6 fruit fly cellular contexts compared by ENCODE assay signal in genomic region chr2L:5237175-5237753, dm6.
TF ChIP-seq lines count a peak whose summit lies in the region.

No protein-coding gene starts in this region.

- TF ChIP-seq CTCF in whole organism, embryonic (GFP tag; optimal IDR thresholded peaks at IDR 0.05; lab: Kevin White, UChicago), result no peak

TF ChIP-seq in whole organism, 6 proteins besides CTCF, POLR2A, EP300 and RAD21:
- no peak for TF ChIP-seq EcR (GFP tag; optimal IDR thresholded peaks at IDR 0.05; lab: Kevin White, UChicago)
- TF ChIP-seq CG8478 (optimal IDR thresholded peaks at IDR 0.05; lab: Kevin White, UChicago), result no peak
- peak; percentile 99 for TF ChIP-seq Dll (optimal IDR thresholded peaks at IDR 0.05; lab: Kevin White, UChicago)

TF ChIP-seq in whole organism, adult, 20 proteins besides CTCF, POLR2A, EP300 and RAD21:
- peak; percentile 31 for TF ChIP-seq Mnt (GFP tag; optimal IDR thresholded peaks at IDR 0.05; lab: Kevin White, UChicago)
- no peak for TF ChIP-seq ovo (GFP tag; optimal IDR thresholded peaks at IDR 0.05; lab: Kevin White, UChicago)
- peak; percentile 92 for TF ChIP-seq tj (GFP tag; optimal IDR thresholded peaks at IDR 0.05; lab: Kevin White, UChicago)
- TF ChIP-seq CG7101 (tag; optimal IDR thresholded peaks at IDR 0.05; lab: Kevin White, UChicago), result peak; percentile 20
- TF ChIP-seq CG33017 (tag; optimal IDR thresholded peaks at IDR 0.05; lab: Kevin White, UChicago), result peak; percentile 8

TF ChIP-seq in whole organism, embryonic, 481 proteins besides CTCF, POLR2A, EP300 and RAD21 (continues in another document):
- TF ChIP-seq dmrt11E (tag; optimal IDR thresholded peaks at IDR 0.05; lab: Kevin White, UChicago), result no peak
- no peak; the same call in 2 of the 3 replicates for TF ChIP-seq C15 (GFP tag; IDR thresholded peaks at IDR 0.05; lab: Robert Waterston, UW)
- no peak for TF ChIP-seq CG7271 (tag; optimal IDR thresholded peaks at IDR 0.05; lab: Kevin White, UChicago)
- TF ChIP-seq zen (tag; optimal IDR thresholded peaks at IDR 0.05; lab: Kevin White, UChicago), result peak; percentile 5
- no peak; the same call in 2 of the 3 replicates for TF ChIP-seq row (GFP tag; IDR thresholded peaks at IDR 0.05; lab: Robert Waterston, UW)
- no peak for TF ChIP-seq slou (GFP tag; optimal IDR thresholded peaks at IDR 0.05; lab: Kevin White, UChicago)
- no peak for TF ChIP-seq fd3F (GFP tag; optimal IDR thresholded peaks at IDR 0.05; lab: Kevin White, UChicago)
- no peak for TF ChIP-seq CG10462 (GFP tag; optimal IDR thresholded peaks at IDR 0.05; lab: Kevin White, UChicago)
- no peak for TF ChIP-seq D19A (tag; optimal IDR thresholded peaks at IDR 0.05; lab: Kevin White, UChicago)
- no peak for TF ChIP-seq Ada2b (GFP tag; IDR thresholded peaks at IDR 0.05; lab: Robert Waterston, UW)
- TF ChIP-seq chinmo (GFP tag; IDR thresholded peaks at IDR 0.05; lab: Robert Waterston, UW; ENCODE audit: partially characterized antibody), result peak; percentile 80; the same call in 2 of the 4 replicates
- TF ChIP-seq sr (GFP tag; IDR thresholded peaks at IDR 0.05; lab: Robert Waterston, UW), result no peak
- TF ChIP-seq Lim3 (GFP tag; IDR thresholded peaks at IDR 0.05; lab: Robert Waterston, UW), result no peak
- TF ChIP-seq NfI (GFP tag; optimal IDR thresholded peaks at IDR 0.05; lab: Kevin White, UChicago), result no peak
- TF ChIP-seq CG34422 (GFP tag; IDR thresholded peaks at IDR 0.05; lab: Robert Waterston, UW), result peak; percentile 36; the same call in 1 of the 3 replicates
- TF ChIP-seq ato (GFP tag; IDR thresholded peaks at IDR 0.05; lab: Robert Waterston, UW; ENCODE audit: partially characterized antibody), result no peak; the same call in 1 of the 2 replicates
- no peak for TF ChIP-seq sug (tag; optimal IDR thresholded peaks at IDR 0.05; lab: Kevin White, UChicago)
- peak; percentile 69 for TF ChIP-seq sna (GFP tag; IDR thresholded peaks at IDR 0.05; lab: Robert Waterston, UW; ENCODE audit: partially characterized antibody)
- no peak for TF ChIP-seq CG6175 (GFP tag; IDR thresholded peaks at IDR 0.05; lab: Robert Waterston, UW)
- TF ChIP-seq CG10147 (GFP tag; optimal IDR thresholded peaks at IDR 0.05; lab: Kevin White, UChicago), result no peak

TF ChIP-seq in whole organism, prepupa, 60 proteins besides CTCF, POLR2A, EP300 and RAD21 (continues in another document):
- peak; percentile 7 for TF ChIP-seq CG6276 (GFP tag; optimal IDR thresholded peaks at IDR 0.05; lab: Kevin White, UChicago)
- peak; percentile 12 for TF ChIP-seq CG8319 (GFP tag; optimal IDR thresholded peaks at IDR 0.05; lab: Kevin White, UChicago)
- TF ChIP-seq Sox102F (GFP tag; optimal IDR thresholded peaks at IDR 0.05; lab: Kevin White, UChicago), result peak; percentile 77
- TF ChIP-seq eg (GFP tag; IDR thresholded peaks at IDR 0.05; lab: Robert Waterston, UW), result peak; percentile 72; the same call in 2 of the 3 replicates
- peak; percentile 14 for TF ChIP-seq CG8632 (GFP tag; optimal IDR thresholded peaks at IDR 0.05; lab: Kevin White, UChicago)
- TF ChIP-seq Eip78C (GFP tag; lab: Kevin White, UChicago), result peak; percentile 53
- peak in 1 of 2 experiments; percentile 29 for TF ChIP-seq salr (GFP tag; optimal IDR thresholded peaks at IDR 0.05; lab: Kevin White, UChicago)
- no peak for TF ChIP-seq CG31627 (GFP tag; optimal IDR thresholded peaks at IDR 0.05; lab: Kevin White, UChicago)
- peak; percentile 74 for TF ChIP-seq CG6854 (GFP tag; optimal IDR thresholded peaks at IDR 0.05; lab: Kevin White, UChicago)
- peak; percentile 8 for TF ChIP-seq fkh (GFP tag; optimal IDR thresholded peaks at IDR 0.05; lab: Kevin White, UChicago)
- TF ChIP-seq ss (GFP tag; optimal IDR thresholded peaks at IDR 0.05; lab: Kevin White, UChicago), result peak; percentile 64 to 95
- TF ChIP-seq CG16779 (tag; optimal IDR thresholded peaks at IDR 0.05; lab: Kevin White, UChicago), result peak; percentile 50
- TF ChIP-seq CG6163 (GFP tag; IDR thresholded peaks at IDR 0.05; lab: Robert Waterston, UW), result peak; percentile 30; the same call in 1 of the 3 replicates
- TF ChIP-seq CG9139 (GFP tag; optimal IDR thresholded peaks at IDR 0.05; lab: Kevin White, UChicago), result peak; percentile 30
- TF ChIP-seq Hr38 (GFP tag; optimal IDR thresholded peaks at IDR 0.05; lab: Kevin White, UChicago), result no peak
- TF ChIP-seq CG32006 (GFP tag; optimal IDR thresholded peaks at IDR 0.05; lab: Kevin White, UChicago), result no peak
- TF ChIP-seq topi (GFP tag; optimal IDR thresholded peaks at IDR 0.05; lab: Kevin White, UChicago), result peak; percentile 39
- TF ChIP-seq CG8119 (GFP tag; IDR thresholded peaks at IDR 0.05; lab: Robert Waterston, UW), result peak; percentile 54; the same call in 2 of the 3 replicates
- TF ChIP-seq svp (GFP tag; lab: Kevin White, UChicago), result peak; percentile 52
- peak; percentile 65; the same call in 1 of the 2 replicates for TF ChIP-seq CG15336 (GFP tag; IDR thresholded peaks at IDR 0.05; lab: Robert Waterston, UW)
- TF ChIP-seq vri (GFP tag; optimal IDR thresholded peaks at IDR 0.05; lab: Kevin White, UChicago), result peak; percentile 72

TF ChIP-seq in whole organism, pupa, 21 proteins besides CTCF, POLR2A, EP300 and RAD21:
- no peak for TF ChIP-seq CG8301 (tag; optimal IDR thresholded peaks at IDR 0.05; lab: Kevin White, UChicago)
- peak; percentile 21 for TF ChIP-seq CG15710 (tag; optimal IDR thresholded peaks at IDR 0.05; lab: Kevin White, UChicago)
- TF ChIP-seq CG32121 (GFP tag; IDR thresholded peaks at IDR 0.05; lab: Robert Waterston, UW), result peak; percentile 51; the same call in 1 of the 2 replicates
- no peak for TF ChIP-seq CG9948 (tag; optimal IDR thresholded peaks at IDR 0.05; lab: Kevin White, UChicago)
- no peak for TF ChIP-seq rn (GFP tag; IDR thresholded peaks at IDR 0.05; lab: Robert Waterston, UW)
- TF ChIP-seq Pif1B (GFP tag; optimal IDR thresholded peaks at IDR 0.05; lab: Kevin White, UChicago), result peak; percentile 50
- TF ChIP-seq Pif1A (GFP tag; optimal IDR thresholded peaks at IDR 0.05; lab: Kevin White, UChicago), result peak; percentile 62
- peak; percentile 61 for TF ChIP-seq EcR (GFP tag; optimal IDR thresholded peaks at IDR 0.05; lab: Kevin White, UChicago)
- TF ChIP-seq Snoo (tag; optimal IDR thresholded peaks at IDR 0.05; lab: Kevin White, UChicago), result peak; percentile 34
- no peak for TF ChIP-seq D1 (tag; optimal IDR thresholded peaks at IDR 0.05; lab: Kevin White, UChicago)
- TF ChIP-seq CG8159 (tag; optimal IDR thresholded peaks at IDR 0.05; lab: Kevin White, UChicago), result peak; percentile 39
- peak; percentile 25 for TF ChIP-seq CG14655 (GFP tag; optimal IDR thresholded peaks at IDR 0.05; lab: Kevin White, UChicago)
- peak; percentile 38 for TF ChIP-seq gl (tag; optimal IDR thresholded peaks at IDR 0.05; lab: Kevin White, UChicago)
- peak; percentile 55 for TF ChIP-seq fd96Ca (GFP tag; IDR thresholded peaks at IDR 0.05; lab: Robert Waterston, UW)
- TF ChIP-seq CG12605 (GFP tag; IDR thresholded peaks at IDR 0.05; lab: Robert Waterston, UW), result peak; percentile 86
- peak; percentile 9 for TF ChIP-seq CG13204 (GFP tag; optimal IDR thresholded peaks at IDR 0.05; lab: Kevin White, UChicago)
- peak; percentile 66 for TF ChIP-seq Ets98B (GFP tag; IDR thresholded peaks at IDR 0.05; lab: Robert Waterston, UW)

TF ChIP-seq in whole organism, wandering third instar larva, 38 proteins besides CTCF, POLR2A, EP300 and RAD21:
- TF ChIP-seq Rel (GFP tag; optimal IDR thresholded peaks at IDR 0.05; lab: Kevin White, UChicago) (peak; percentile 87), Rel (tag; optimal IDR thresholded peaks at IDR 0.05; lab: Kevin White, UChicago) (peak; percentile 22), tai (GFP tag; optimal IDR thresholded peaks at IDR 0.05; lab: Kevin White, UChicago) (peak; percentile 14), sv (GFP tag; optimal IDR thresholded peaks at IDR 0.05; lab: Kevin White, UChicago) (no peak), dl (GFP tag; optimal IDR thresholded peaks at IDR 0.05; lab: Kevin White, UChicago; ENCODE audit: insufficient read depth in 1 of 2, partially characterized antibody in 2 of 2) (peak; percentile 97 to 99), Hr83 (GFP tag; optimal IDR thresholded peaks at IDR 0.05; lab: Kevin White, UChicago; ENCODE audit: poor library complexity, severe bottlenecking) (peak; percentile 87), pan (optimal IDR thresholded peaks at IDR 0.05; lab: Kevin White, UChicago) (no peak), dsf (GFP tag; optimal IDR thresholded peaks at IDR 0.05; lab: Kevin White, UChicago; ENCODE audit: borderline replicate concordance) (no peak), brk (GFP tag; optimal IDR thresholded peaks at IDR 0.05; lab: Kevin White, UChicago) (peak; percentile 67), CG32264 (GFP tag; optimal IDR thresholded peaks at IDR 0.05; lab: Kevin White, UChicago) (peak; percentile 23), CG9705 (GFP tag; optimal IDR thresholded peaks at IDR 0.05; lab: Kevin White, UChicago) (no peak), CrebA (GFP tag; optimal IDR thresholded peaks at IDR 0.05; lab: Kevin White, UChicago; ENCODE audit: borderline replicate concordance) (peak; percentile 70), rgr (GFP tag; optimal IDR thresholded peaks at IDR 0.05; lab: Kevin White, UChicago) (peak; percentile 16), h (GFP tag; optimal IDR thresholded peaks at IDR 0.05; lab: Kevin White, UChicago) (peak; percentile 45), lola (GFP tag; optimal IDR thresholded peaks at IDR 0.05; lab: Kevin White, UChicago) (no peak), Sp1 (GFP tag; optimal IDR thresholded peaks at IDR 0.05; lab: Kevin White, UChicago) (peak; percentile 6), Myc (optimal IDR thresholded peaks at IDR 0.05; lab: Kevin White, UChicago) (peak; percentile 96), sage (GFP tag; optimal IDR thresholded peaks at IDR 0.05; lab: Kevin White, UChicago) (peak; percentile 45), HLH106 (tag; optimal IDR thresholded peaks at IDR 0.05; lab: Kevin White, UChicago) (no peak), Hnf4 (GFP tag; optimal IDR thresholded peaks at IDR 0.05; lab: Kevin White, UChicago) (peak; percentile 2), usp (GFP tag; optimal IDR thresholded peaks at IDR 0.05; lab: Kevin White, UChicago) (no peak), foxo (GFP tag; optimal IDR thresholded peaks at IDR 0.05; lab: Kevin White, UChicago) (peak in 1 of 2 experiments; percentile 58), br (GFP tag; optimal IDR thresholded peaks at IDR 0.05; lab: Kevin White, UChicago) (peak; percentile 24), woc (GFP tag; optimal IDR thresholded peaks at IDR 0.05; lab: Kevin White, UChicago) (peak; percentile 18), dmrt93B (GFP tag; optimal IDR thresholded peaks at IDR 0.05; lab: Kevin White, UChicago) (no peak), Vsx2 (GFP tag; optimal IDR thresholded peaks at IDR 0.05; lab: Kevin White, UChicago; ENCODE audit: partially characterized antibody) (peak; percentile 95), Dif (GFP tag; optimal IDR thresholded peaks at IDR 0.05; lab: Kevin White, UChicago; ENCODE audit: partially characterized antibody) (peak; percentile 100), Jra (GFP tag; optimal IDR thresholded peaks at IDR 0.05; lab: Kevin White, UChicago) (no peak)
